Worm (Caenorhabditis elegans) whole organism, L2 larva: ENCODE data around the gene W05B10.6.

Experiments used
- R02D3.7 ChIP-seq: fragments of 150-350 bp; optimal IDR thresholded peaks from 2 replicates; lab custom pipeline; 2014; ENCODE audit warnings: missing biosample characterization, missing genetic modification characterization
- aly-2 ChIP-seq: fragments of 150-350 bp; optimal IDR thresholded peaks from 2 replicates; lab custom pipeline; 2014; ENCODE audit warnings: missing biosample characterization, missing genetic modification characterization
- blmp-1 ChIP-seq: sonication (generic microtip); optimal IDR thresholded peaks from 2 replicates; lab custom pipeline; 2017; ENCODE audit warnings: missing genetic modification characterization, mild to moderate bottlenecking, missing compliant biosample characterization, antibody characterized with exemption, moderate library complexity; ENCODE audit not compliant: insufficient read depth
- ceh-82 ChIP-seq: fragments of 150-350 bp; optimal IDR thresholded peaks from 2 replicates; lab custom pipeline; 2014; ENCODE audit warnings: missing biosample characterization, missing genetic modification characterization
- gmeb-1 ChIP-seq: fragments of 150-350 bp; optimal IDR thresholded peaks from 2 replicates; lab custom pipeline; 2014; ENCODE audit warnings: missing biosample characterization, missing genetic modification characterization
- lin-39 ChIP-seq: fragments of 150-350 bp; optimal IDR thresholded peaks from 2 replicates; lab custom pipeline; 2014; ENCODE audit warnings: missing biosample characterization, missing genetic modification reagents, missing genetic modification characterization
- lsy-2 ChIP-seq, 2 experiments: fragments of 150-350 bp in 1 of 2; sonication (generic microtip) in 1 of 2; optimal IDR thresholded peaks; 2 replicates each; lab custom pipeline; 2014 to 2017; ENCODE audit warnings: missing biosample characterization in 2 of 2, missing genetic modification characterization in 2 of 2
- snpc-4 ChIP-seq: fragments of 150-350 bp; optimal IDR thresholded peaks from 2 replicates; lab custom pipeline; 2014; ENCODE audit warnings: missing biosample characterization, missing genetic modification characterization
- ztf-1 ChIP-seq: fragments of 200-800 bp; sonication (Bioruptor generic); conservative IDR thresholded peaks from 2 replicates; pipeline ENCODE4 v1.3.6; 2022; ENCODE audit warnings: missing genetic modification characterization, missing compliant biosample characterization
- ztf-11 ChIP-seq: sonication (generic microtip); optimal IDR thresholded peaks from 2 replicates; lab custom pipeline; 2017; ENCODE audit warnings: missing biosample characterization, missing genetic modification characterization

ce11 chrV:12679807-12680206 is 21.8 kb upstream of the W05B10.6 start, which contains the start of gene frpr-15:
- TF ChIP-seq gmeb-1 (no peak), snpc-4 (tag; lab: Kevin White, UChicago) (no peak), lin-39 (tag; lab: Kevin White, UChicago) (no peak), lsy-2 (tag; optimal IDR thresholded peaks at IDR 0.05; lab: Kevin White, UChicago) (no peak), ztf-11 (no peak), blmp-1 (no peak), R02D3.7 (tag; lab: Kevin White, UChicago) (no peak), ceh-82 (no peak), aly-2 (tag; lab: Kevin White, UChicago) (no peak), ztf-1 (GFP tag; lab: Robert Waterston, UW) (no peak)
